Fruit fly (Drosophila melanogaster): ENCODE data around the gene VhaM9.7-a.
A peak's percentile ranks its signal among the peaks of the same experiment; 100 is the strongest.

VhaM9.7-a gene

dm6 chr3L:4262384-4262783 lies at the start of gene VhaM9.7-a, which contains the start of gene CG11586:
TSS of gene VhaM9.7-a (plus strand) at chr3L:4262705.
TSS of gene CG11586 (minus strand) at chr3L:4262470.
- peak; percentile 15 for TF ChIP-seq CG17801 (GFP tag; optimal IDR thresholded peaks at IDR 0.05; ENCODE audit: partially characterized antibody)

dm6 chr3L:4212815-4213214 lies 49.7 kb upstream of the VhaM9.7-a start, which contains the start of gene Cpr64Ac:
TSS of gene Cpr64Ac (minus strand) at chr3L:4212915.
- TF ChIP-seq CG17801 (GFP tag; optimal IDR thresholded peaks at IDR 0.05; ENCODE audit: partially characterized antibody): no peak

- no peak for TF ChIP-seq CG17801 (GFP tag; optimal IDR thresholded peaks at IDR 0.05; ENCODE audit: partially characterized antibody)
These were observed 47.4 kb upstream of the VhaM9.7-a start, which contains the start of gene Cpr64Ad for dm6 chr3L:4215079-4215478. TSS of gene Cpr64Ad (plus strand) at chr3L:4215379.

dm6 chr3L:4219291-4220228 lies 42.9 kb upstream of the VhaM9.7-a start:
- TF ChIP-seq CG17801 (GFP tag; optimal IDR thresholded peaks at IDR 0.05; ENCODE audit: partially characterized antibody): no peak

dm6 chr3L:4220679-4221078 lies 41.8 kb upstream of the VhaM9.7-a start:
- no peak for TF ChIP-seq CG17801 (GFP tag; optimal IDR thresholded peaks at IDR 0.05; ENCODE audit: partially characterized antibody)

- no peak for TF ChIP-seq CG17801 (GFP tag; optimal IDR thresholded peaks at IDR 0.05; ENCODE audit: partially characterized antibody)
These were observed 41.2 kb upstream of the VhaM9.7-a start for dm6 chr3L:4221226-4221770.

- TF ChIP-seq CG17801 (GFP tag; optimal IDR thresholded peaks at IDR 0.05; ENCODE audit: partially characterized antibody): no peak
These were observed 40.7 kb upstream of the VhaM9.7-a start for dm6 chr3L:4221792-4222191.

dm6 chr3L:4225647-4226470 lies 36.6 kb upstream of the VhaM9.7-a start:
- TF ChIP-seq CG17801 (GFP tag; optimal IDR thresholded peaks at IDR 0.05; ENCODE audit: partially characterized antibody): no peak

- TF ChIP-seq CG17801 (GFP tag; optimal IDR thresholded peaks at IDR 0.05; ENCODE audit: partially characterized antibody): no peak
These were observed 35.3 kb upstream of the VhaM9.7-a start, which contains the start of gene CG46460 for dm6 chr3L:4227164-4227563. TSS of gene CG46460 (minus strand) at chr3L:4227302.

dm6 chr3L:4228187-4228836 lies 34.2 kb upstream of the VhaM9.7-a start:
- TF ChIP-seq CG17801 (GFP tag; optimal IDR thresholded peaks at IDR 0.05; ENCODE audit: partially characterized antibody): peak; percentile 57

- no peak for TF ChIP-seq CG17801 (GFP tag; optimal IDR thresholded peaks at IDR 0.05; ENCODE audit: partially characterized antibody)
These were observed 33.0 kb upstream of the VhaM9.7-a start for dm6 chr3L:4229365-4229967.

- TF ChIP-seq CG17801 (GFP tag; optimal IDR thresholded peaks at IDR 0.05; ENCODE audit: partially characterized antibody): peak; percentile 46
These were observed 32.1 kb upstream of the VhaM9.7-a start for dm6 chr3L:4230357-4230901.

dm6 chr3L:4231401-4232014 lies 31.0 kb upstream of the VhaM9.7-a start:
- no peak for TF ChIP-seq CG17801 (GFP tag; optimal IDR thresholded peaks at IDR 0.05; ENCODE audit: partially characterized antibody)

All from ovary, adult (tissue).